Fruit fly (Drosophila melanogaster): ENCODE measurements around the gene CG34462.

- TF ChIP-seq Crg-1 (GFP tag; optimal IDR thresholded peaks at IDR 0.05) (no peak), pad (GFP tag; optimal IDR thresholded peaks at IDR 0.05) (no peak), CG33017 (tag; optimal IDR thresholded peaks at IDR 0.05) (no peak), cic (GFP tag; optimal IDR thresholded peaks at IDR 0.05) (peak; percentile 99)
Observed at dm6 chr3L:8358776-8359455, 30.5 kb downstream of the CG34462 start.
